Fruit fly (Drosophila melanogaster): Measurements from ENCODE around the gene CG31546.
A peak's percentile ranks its signal among the peaks of the same experiment; 100 is the strongest.

- TF ChIP-seq pros (GFP tag; optimal IDR thresholded peaks at IDR 0.05) (no peak), sug (tag; optimal IDR thresholded peaks at IDR 0.05) (peak; percentile 25), CG1529 (GFP tag; optimal IDR thresholded peaks at IDR 0.05) (no peak), CG14667 (GFP tag; IDR thresholded peaks at IDR 0.05) (no peak), CG17361 (GFP tag; IDR thresholded peaks at IDR 0.05) (no peak), fd64A (GFP tag; optimal IDR thresholded peaks at IDR 0.05) (no peak), cato (GFP tag; optimal IDR thresholded peaks at IDR 0.05; ENCODE audit: borderline replicate concordance) (no peak), Gsc (GFP tag; IDR thresholded peaks at IDR 0.05) (no peak), CG17328 (GFP tag; IDR thresholded peaks at IDR 0.05) (no peak), jigr1 (GFP tag; IDR thresholded peaks at IDR 0.05) (no peak)
Observed at dm6 chr3R:5671265-5671663, 35.8 kb upstream of the CG31546 start.
